Worm (Caenorhabditis elegans): Measurements from ENCODE around the gene C41H7.9.

ce11 chrII:2996721-2997120, 15.3 kb downstream of the C41H7.9 start, which contains the start of gene lido-8:
- TF ChIP-seq zag-1 (tag; optimal IDR thresholded peaks at IDR 0.05) (no peak), nhr-77 (tag; optimal IDR thresholded peaks at IDR 0.05) (no peak), nhr-19 (GFP tag; conservative IDR thresholded peaks at IDR 0.05) (no peak)
